Worm (Caenorhabditis elegans) whole organism, L4 larva: ENCODE data around the gene dhcr-7.

Experiments
- ceh-82 ChIP-seq: sonication (generic microtip); optimal IDR thresholded peaks from 2 replicates; lab custom pipeline; 2017; ENCODE audit warnings: missing biosample characterization, missing genetic modification characterization
- ces-1 ChIP-seq: fragments of 150-350 bp; sonication (generic microtip); optimal IDR thresholded peaks from 4 replicates; lab custom pipeline; 2014; ENCODE audit warnings: missing biosample characterization, missing genetic modification reagents, missing genetic modification characterization
- dpl-1 ChIP-seq: fragments of 150-350 bp; optimal IDR thresholded peaks from 2 replicates; lab custom pipeline; 2014; ENCODE audit warnings: missing biosample characterization, missing genetic modification reagents, missing genetic modification characterization
- lin-1 ChIP-seq: fragments of 200-800 bp; sonication (Bioruptor generic); IDR thresholded peaks from 2 replicates; pipeline ENCODE4 v1.3.6; 2022; ENCODE audit warnings: missing genetic modification reagents, missing genetic modification characterization, missing compliant biosample characterization
- nhr-48 ChIP-seq: sonication (generic microtip); optimal IDR thresholded peaks from 2 replicates; lab custom pipeline; 2016; ENCODE audit warnings: mild to moderate bottlenecking, missing genetic modification characterization, missing compliant biosample characterization
- pha-4 ChIP-seq, 2 experiments: fragments of 150-350 bp in 1 of 2; fragments of 200-800 bp in 1 of 2; sonication (Bioruptor generic) in 1 of 2; IDR thresholded peaks in 1 of 2; optimal IDR thresholded peaks in 1 of 2; 2 replicates each; pipeline versions ENCODE4 v1.3.6 to Lab custom; 2014 to 2022; ENCODE audit warnings: missing genetic modification characterization in 2 of 2, missing genetic modification reagents in 2 of 2, missing biosample characterization in 1 of 2, missing compliant biosample characterization in 1 of 2
- pqm-1 ChIP-seq: sonication (generic microtip); optimal IDR thresholded peaks from 2 replicates; lab custom pipeline; 2017; ENCODE audit warnings: missing biosample characterization, missing genetic modification characterization

- TF ChIP-seq ces-1 (no peak), ceh-82 (tag; lab: Kevin White, UChicago) (no peak), lin-1 (GFP tag; lab: Robert Waterston, UW) (no peak), dpl-1 (no peak), nhr-48 (tag; lab: Kevin White, UChicago) (no peak), pha-4 (GFP tag; IDR thresholded peaks at IDR 0.05; lab: Robert Waterston, UW) (no peak), pha-4 (tag; optimal IDR thresholded peaks at IDR 0.05; lab: Kevin White, UChicago) (no peak), pqm-1 (tag; lab: Kevin White, UChicago) (no peak)
These were observed 33.7 kb upstream of the dhcr-7 start, which contains the start of gene Y38H6C.25 for ce11 chrV:20518927-20519326.
